Worm (Caenorhabditis elegans) whole organism, L4/young adult: ENCODE data around the gene enri-2.

Experiments used
- W03F9.2 ChIP-seq: fragments of 150-350 bp; optimal IDR thresholded peaks from 2 replicates; lab custom pipeline; 2014; ENCODE audit warnings: missing biosample characterization, missing genetic modification characterization
- dao-5 ChIP-seq: sonication (generic microtip); optimal IDR thresholded peaks from 2 replicates; lab custom pipeline; 2016; ENCODE audit warnings: missing genotype, missing genetic modification characterization, moderate library complexity, missing compliant biosample characterization
- him-1 ChIP-seq: sonication (generic microtip); optimal IDR thresholded peaks from 2 replicates; lab custom pipeline; 2016; ENCODE audit warnings: missing genotype, missing genetic modification reagents, missing genetic modification characterization, missing compliant biosample characterization

The enri-2 gene

ce11 chrX:14539468-14539867 lies 6.2 kb upstream of the enri-2 start:
- TF ChIP-seq dao-5 (tag; lab: Kevin White, UChicago) (no peak), him-1 (tag; lab: Kevin White, UChicago) (no peak), W03F9.2 (tag; lab: Kevin White, UChicago) (no peak)

ce11 chrX:14541992-14542391 lies 3.7 kb upstream of the enri-2 start, which contains the start of gene fbxa-81:
TSS of gene fbxa-81 (minus strand) at chrX:14542092.
- TF ChIP-seq W03F9.2 (tag; lab: Kevin White, UChicago) = no peak
- TF ChIP-seq him-1 (tag; lab: Kevin White, UChicago) = no peak
- no peak for TF ChIP-seq dao-5 (tag; lab: Kevin White, UChicago)

- TF ChIP-seq dao-5 (tag; lab: Kevin White, UChicago) = no peak
- no peak for TF ChIP-seq him-1 (tag; lab: Kevin White, UChicago)
- no peak for TF ChIP-seq W03F9.2 (tag; lab: Kevin White, UChicago)
Observed at ce11 chrX:14543224-14543623, 2.4 kb upstream of the enri-2 start, which contains the start of gene T24C2.3. TSS of gene T24C2.3 (plus strand) at chrX:14543524.

ce11 chrX:14549709-14550199 lies 4.1 kb downstream of the enri-2 start, which contains the start of gene ram-5:
TSS of gene ram-5 (plus strand) at chrX:14550149.
- no peak for TF ChIP-seq dao-5 (tag; lab: Kevin White, UChicago)
- no peak for TF ChIP-seq him-1 (tag; lab: Kevin White, UChicago)
- TF ChIP-seq W03F9.2 (tag; lab: Kevin White, UChicago) = no peak

- no peak for TF ChIP-seq W03F9.2 (tag; lab: Kevin White, UChicago)
- TF ChIP-seq dao-5 (tag; lab: Kevin White, UChicago) = no peak
- TF ChIP-seq him-1 (tag; lab: Kevin White, UChicago) = no peak
Observed at ce11 chrX:14556403-14556802, 10.8 kb downstream of the enri-2 start.

- no peak for TF ChIP-seq him-1 (tag; lab: Kevin White, UChicago)
- TF ChIP-seq W03F9.2 (tag; lab: Kevin White, UChicago) = no peak
- no peak for TF ChIP-seq dao-5 (tag; lab: Kevin White, UChicago)
Observed at ce11 chrX:14557352-14557935, 11.8 kb downstream of the enri-2 start.

- no peak for TF ChIP-seq W03F9.2 (tag; lab: Kevin White, UChicago)
- no peak for TF ChIP-seq dao-5 (tag; lab: Kevin White, UChicago)
- TF ChIP-seq him-1 (tag; lab: Kevin White, UChicago) = no peak
Observed at ce11 chrX:14557936-14558554, 12.4 kb downstream of the enri-2 start, which contains the start of gene nhr-3. TSS of gene nhr-3 (plus strand) at chrX:14558504.

- TF ChIP-seq dao-5 (tag; lab: Kevin White, UChicago) (no peak), him-1 (tag; lab: Kevin White, UChicago) (no peak), W03F9.2 (tag; lab: Kevin White, UChicago) (no peak)
Observed at ce11 chrX:14559084-14559483, 13.4 kb downstream of the enri-2 start.

- TF ChIP-seq him-1 (tag; lab: Kevin White, UChicago) = no peak
Observed at ce11 chrX:14559519-14560296, 14.1 kb downstream of the enri-2 start.

ce11 chrX:14560297-14560680 lies 14.6 kb downstream of the enri-2 start:
- TF ChIP-seq dao-5 (tag; lab: Kevin White, UChicago) = no peak
- peak; percentile 61 for TF ChIP-seq him-1 (tag; lab: Kevin White, UChicago)
- TF ChIP-seq W03F9.2 (tag; lab: Kevin White, UChicago) = peak; percentile 78

ce11 chrX:14561416-14561973 lies 15.9 kb downstream of the enri-2 start:
- TF ChIP-seq dao-5 (tag; lab: Kevin White, UChicago) (no peak), W03F9.2 (tag; lab: Kevin White, UChicago) (no peak), him-1 (tag; lab: Kevin White, UChicago) (no peak)

- TF ChIP-seq W03F9.2 (tag; lab: Kevin White, UChicago) (no peak), dao-5 (tag; lab: Kevin White, UChicago) (no peak), him-1 (tag; lab: Kevin White, UChicago) (no peak)
Observed at ce11 chrX:14562286-14563086, 16.8 kb downstream of the enri-2 start.
